Fruit fly (Drosophila melanogaster) whole organism, embryonic: ENCODE data around the gene CG17207.

Experiments
- B-H2 ChIP-seq: fragments of 200-800 bp; sonication (Bioruptor generic); optimal IDR thresholded peaks from 2 replicates; lab custom pipeline; 2018; ENCODE audit warnings: missing biosample characterization, mild to moderate bottlenecking, missing genetic modification characterization
- Bgb ChIP-seq: fragments of 200-800 bp; sonication (Bioruptor generic); IDR thresholded peaks from 2 replicates; pipeline ENCODE4 v1.3.6; 2022; ENCODE audit warnings: missing biosample characterization, missing genetic modification characterization; ENCODE audit not compliant: partially characterized antibody
- CG10543 ChIP-seq: fragments of 200-800 bp; sonication (Bioruptor generic); optimal IDR thresholded peaks from 3 replicates; lab custom pipeline; 2017; ENCODE audit warnings: missing biosample characterization, mild to moderate bottlenecking, missing genetic modification characterization, moderate library complexity
- CG11093 ChIP-seq: fragments of 200-800 bp; sonication (Bioruptor generic); IDR thresholded peaks from 3 replicates; pipeline ENCODE4 v1.3.6; 2022; ENCODE audit warnings: missing biosample characterization, missing genetic modification characterization
- CG12659 ChIP-seq: fragments of 200-800 bp; sonication (Bioruptor generic); optimal IDR thresholded peaks from 3 replicates; lab custom pipeline; 2017; ENCODE audit warnings: mild to moderate bottlenecking, missing biosample characterization, missing genetic modification reagents, missing genetic modification characterization
- CG13287 ChIP-seq: fragments of 200-800 bp; sonication (Bioruptor generic); IDR thresholded peaks from 2 replicates; pipeline ENCODE4 v1.3.6; 2022; ENCODE audit warnings: missing biosample characterization, missing genetic modification characterization; ENCODE audit not compliant: partially characterized antibody
- CG13624 ChIP-seq: fragments of 200-800 bp; sonication (Bioruptor generic); optimal IDR thresholded peaks from 2 replicates; lab custom pipeline; 2016; ENCODE audit warnings: missing biosample characterization, missing genetic modification characterization
- CG1603 ChIP-seq: fragments of 200-800 bp; sonication (Bioruptor generic); optimal IDR thresholded peaks from 2 replicates; lab custom pipeline; 2019; ENCODE audit warnings: missing biosample characterization, mild to moderate bottlenecking, missing genetic modification characterization, moderate library complexity
- CG17612 ChIP-seq: fragments of 200-800 bp; sonication (Bioruptor generic); IDR thresholded peaks from 2 replicates; pipeline ENCODE4 v1.3.6; 2022; ENCODE audit warnings: missing biosample characterization, missing genetic modification characterization
- CG2116 ChIP-seq: fragments of 200-800 bp; sonication (Bioruptor generic); optimal IDR thresholded peaks from 3 replicates; lab custom pipeline; 2018; ENCODE audit warnings: missing biosample characterization, mild to moderate bottlenecking, missing genetic modification characterization
- CG2120 ChIP-seq: fragments of 200-800 bp; sonication (Bioruptor generic); optimal IDR thresholded peaks from 3 replicates; lab custom pipeline; 2016; ENCODE audit warnings: missing biosample characterization, missing genetic modification characterization
- CG2712 ChIP-seq: fragments of 200-800 bp; optimal IDR thresholded peaks from 3 replicates; lab custom pipeline; 2019; ENCODE audit warnings: missing biosample characterization, mild to moderate bottlenecking, missing genetic modification characterization, moderate library complexity
- CG30403 ChIP-seq: fragments of 200-800 bp; sonication (Bioruptor generic); optimal IDR thresholded peaks from 3 replicates; lab custom pipeline; 2016; ENCODE audit warnings: missing biosample characterization, missing genetic modification characterization
- CG32532 ChIP-seq: fragments of 200-800 bp; sonication (Bioruptor generic); IDR thresholded peaks from 2 replicates; pipeline ENCODE4 v1.3.6; 2022; ENCODE audit warnings: missing biosample characterization, missing genetic modification characterization
- CG34224 ChIP-seq: fragments of 200-800 bp; sonication (Bioruptor generic); IDR thresholded peaks from 3 replicates; pipeline ENCODE4 v1.3.6; 2022; ENCODE audit warnings: missing biosample characterization, missing genetic modification characterization; ENCODE audit not compliant: partially characterized antibody
- CG42726 ChIP-seq: fragments of 200-800 bp; sonication (Bioruptor generic); IDR thresholded peaks from 2 replicates; pipeline ENCODE4 v1.3.6; 2022; ENCODE audit warnings: missing biosample characterization, missing genetic modification characterization; ENCODE audit not compliant: partially characterized antibody
- CG6175 ChIP-seq: fragments of 200-800 bp; sonication (Bioruptor generic); IDR thresholded peaks from 3 replicates; pipeline ENCODE4 v1.3.6; 2022; ENCODE audit warnings: missing biosample characterization, missing genetic modification characterization
- CG6683 ChIP-seq: fragments of 200-800 bp; sonication (Bioruptor generic); optimal IDR thresholded peaks from 2 replicates; lab custom pipeline; 2017; ENCODE audit warnings: missing biosample characterization, mild to moderate bottlenecking, missing genetic modification characterization, missing genetic modification reagents
- CG8290 ChIP-seq, 3 experiments: fragments of 200-800 bp; sonication (Bioruptor generic); optimal IDR thresholded peaks; 2 replicates each; lab custom pipeline; 2016 to 2019; ENCODE audit warnings: missing biosample characterization in 3 of 3, missing genetic modification characterization in 3 of 3, mild to moderate bottlenecking in 2 of 3, moderate library complexity in 1 of 3
- CG8924 ChIP-seq: fragments of 200-800 bp; optimal IDR thresholded peaks from 3 replicates; lab custom pipeline; 2019; ENCODE audit warnings: missing biosample characterization, mild to moderate bottlenecking, missing genetic modification characterization, moderate library complexity
- CG9932 ChIP-seq: fragments of 200-800 bp; sonication (Bioruptor generic); IDR thresholded peaks from 2 replicates; pipeline ENCODE4 v1.3.6; 2022; ENCODE audit warnings: missing biosample characterization, missing genetic modification characterization
- Dbx ChIP-seq: fragments of 200-800 bp; sonication (Bioruptor generic); IDR thresholded peaks from 3 replicates; pipeline ENCODE4 v1.3.6; 2022; ENCODE audit warnings: missing biosample characterization, missing genetic modification characterization
- Dref ChIP-seq: fragments of 200-800 bp; sonication (Bioruptor generic); IDR thresholded peaks from 2 replicates; pipeline ENCODE4 v1.3.6; 2022; ENCODE audit warnings: missing biosample characterization, missing genetic modification characterization
- E2f2 ChIP-seq: fragments of 200-800 bp; sonication (Bioruptor generic); IDR thresholded peaks from 2 replicates; pipeline ENCODE4 v1.3.6; 2022; ENCODE audit warnings: missing biosample characterization, missing genetic modification characterization
- H2.0 ChIP-seq: fragments of 200-800 bp; sonication (Bioruptor generic); IDR thresholded peaks from 2 replicates; pipeline ENCODE4 v1.3.6; 2022; ENCODE audit warnings: missing biosample characterization, missing genetic modification characterization
- HHEX ChIP-seq: fragments of 200-800 bp; sonication (Bioruptor generic); optimal IDR thresholded peaks from 3 replicates; lab custom pipeline; 2017; ENCODE audit warnings: missing biosample characterization, mild to moderate bottlenecking, missing genetic modification characterization, missing genetic modification reagents
- HmgD ChIP-seq: fragments of 200-800 bp; sonication (Bioruptor generic); optimal IDR thresholded peaks from 3 replicates; lab custom pipeline; 2016; ENCODE audit warnings: missing biosample characterization, missing genetic modification characterization
- Hmr ChIP-seq: fragments of 200-800 bp; sonication (Bioruptor generic); optimal IDR thresholded peaks from 3 replicates; lab custom pipeline; 2017; ENCODE audit warnings: mild to moderate bottlenecking, missing biosample characterization, missing genetic modification reagents, missing genetic modification characterization
- Neu2 ChIP-seq: fragments of 200-800 bp; sonication (Bioruptor generic); optimal IDR thresholded peaks from 3 replicates; lab custom pipeline; 2016; ENCODE audit warnings: missing biosample characterization, missing genetic modification characterization, borderline replicate concordance
- Ravus ChIP-seq: fragments of 200-800 bp; sonication (Bioruptor generic); IDR thresholded peaks from 2 replicates; pipeline ENCODE4 v1.3.6; 2022; ENCODE audit warnings: missing biosample characterization, missing genetic modification characterization
- Rfx ChIP-seq: fragments of 200-800 bp; sonication (Bioruptor generic); IDR thresholded peaks from 2 replicates; pipeline ENCODE4 v1.3.6; 2022; ENCODE audit warnings: missing biosample characterization, missing genetic modification characterization
- Sry-δ ChIP-seq: fragments of 200-800 bp; sonication (Bioruptor generic); optimal IDR thresholded peaks from 2 replicates; lab custom pipeline; 2016; ENCODE audit warnings: missing biosample characterization, missing genetic modification characterization
- br ChIP-seq: fragments of >200 bp; optimal IDR thresholded peaks from 2 replicates; lab custom pipeline; 2017
- ftz-f1 ChIP-seq: fragments of 200-800 bp; sonication (Bioruptor generic); optimal IDR thresholded peaks from 2 replicates; lab custom pipeline; 2016; ENCODE audit warnings: missing biosample characterization, missing genetic modification characterization
- nmo ChIP-seq: fragments of 200-800 bp; sonication (Bioruptor generic); optimal IDR thresholded peaks from 2 replicates; lab custom pipeline; 2018; ENCODE audit warnings: missing biosample characterization, mild to moderate bottlenecking, missing genetic modification characterization, moderate library complexity
- pzg ChIP-seq: fragments of 200-800 bp; sonication (Bioruptor generic); optimal IDR thresholded peaks from 3 replicates; lab custom pipeline; 2018; ENCODE audit warnings: missing biosample characterization, mild to moderate bottlenecking, missing genetic modification characterization, moderate library complexity
- sna ChIP-seq: fragments of 200-800 bp; sonication (Bioruptor generic); IDR thresholded peaks from 2 replicates; pipeline ENCODE4 v1.3.6; 2022; ENCODE audit warnings: missing biosample characterization, missing genetic modification characterization; ENCODE audit not compliant: partially characterized antibody
- tgo ChIP-seq: fragments of 200-800 bp; sonication (Bioruptor generic); IDR thresholded peaks from 3 replicates; pipeline ENCODE4 v1.3.6; 2022; ENCODE audit warnings: missing biosample characterization, missing genetic modification characterization
- yki ChIP-seq: fragments of >200 bp; optimal IDR thresholded peaks from 3 replicates; lab custom pipeline; 2018

Gene CG17207

dm6 chr3R:12439401-12440143 lies 633 bp upstream of the CG17207 start, which contains the start of gene Desat1 (continued):
- peak; percentile 94 for TF ChIP-seq CG13287 (GFP tag; lab: Robert Waterston, UW)
- TF ChIP-seq CG9932 (GFP tag; lab: Robert Waterston, UW) = peak; percentile 20; the same call in 1 of the 2 replicates
- TF ChIP-seq CG2120 (GFP tag; lab: Kevin White, UChicago) = peak; percentile 51
- peak; percentile 84 for TF ChIP-seq Dref (GFP tag; lab: Robert Waterston, UW)
- TF ChIP-seq CG6683 = no peak
- TF ChIP-seq CG13624 = peak; percentile 29
- peak; percentile 26 for TF ChIP-seq CG8290 (GFP tag; optimal IDR thresholded peaks at IDR 0.05; lab: Kevin White, UChicago)
- TF ChIP-seq CG8290 (tag; optimal IDR thresholded peaks at IDR 0.05; lab: Kevin White, UChicago) = peak in 1 of 2 experiments; percentile 18
- no peak for TF ChIP-seq CG32532
- TF ChIP-seq HmgD (GFP tag; lab: Kevin White, UChicago) = no peak
- no peak for TF ChIP-seq CG6175 (GFP tag; lab: Robert Waterston, UW)
- TF ChIP-seq CG2712 (tag; lab: Kevin White, UChicago) = peak; percentile 38
- peak; percentile 23 for TF ChIP-seq CG12659 (GFP tag; lab: Kevin White, UChicago)
- TF ChIP-seq ftz-f1 (GFP tag; lab: Kevin White, UChicago) = peak; percentile 8
- no peak for TF ChIP-seq HHEX (GFP tag; lab: Kevin White, UChicago)
- TF ChIP-seq E2f2 (GFP tag; lab: Robert Waterston, UW) = peak; percentile 49; the same call in 1 of the 2 replicates
- TF ChIP-seq B-H2 (GFP tag; lab: Kevin White, UChicago) = no peak
- no peak for TF ChIP-seq Dbx
- TF ChIP-seq Rfx (GFP tag; lab: Robert Waterston, UW) = no peak
- no peak for TF ChIP-seq H2.0
- TF ChIP-seq CG1603 (tag; lab: Kevin White, UChicago) = peak; percentile 27
- TF ChIP-seq CG34224 (GFP tag; lab: Robert Waterston, UW) = peak; percentile 94
- TF ChIP-seq Sry-δ (GFP tag; lab: Kevin White, UChicago) = peak; percentile 93
- TF ChIP-seq Neu2 (GFP tag; lab: Kevin White, UChicago) = no peak
- TF ChIP-seq CG30403 (GFP tag; lab: Kevin White, UChicago) = peak; percentile 8
- TF ChIP-seq yki (lab: Kevin White, UChicago) = no peak
- peak; percentile 34 for TF ChIP-seq CG8924 (tag; lab: Kevin White, UChicago)
- TF ChIP-seq br (lab: Kevin White, UChicago) = no peak
- peak; percentile 31 for TF ChIP-seq CG10543 (GFP tag; lab: Kevin White, UChicago)
- TF ChIP-seq CG11093 = no peak
- peak; percentile 93 for TF ChIP-seq sna (GFP tag; lab: Robert Waterston, UW)
- TF ChIP-seq Bgb (GFP tag; lab: Robert Waterston, UW) = peak; percentile 90
- TF ChIP-seq CG42726 (GFP tag; lab: Robert Waterston, UW) = peak; percentile 58; the same call in 1 of the 2 replicates
- TF ChIP-seq tgo = no peak
- peak; percentile 22 for TF ChIP-seq nmo (GFP tag; lab: Kevin White, UChicago)
- peak; percentile 87 for TF ChIP-seq CG2116 (GFP tag; lab: Kevin White, UChicago)
- TF ChIP-seq pzg (GFP tag; lab: Kevin White, UChicago) = peak; percentile 63
- no peak for TF ChIP-seq Hmr (GFP tag; lab: Kevin White, UChicago)
- no peak for TF ChIP-seq Ravus (GFP tag; lab: Robert Waterston, UW)
- no peak for TF ChIP-seq CG17612 (GFP tag; lab: Robert Waterston, UW)
- TF ChIP-seq, all 482 proteins: peak for 99
